Fruit fly (Drosophila melanogaster) Kc167 (cell line): ENCODE data around the gene Skel.

ENCODE experiments used
- Myc ChIP-seq: fragments of >200 bp; optimal IDR thresholded peaks from 2 replicates; lab custom pipeline; 2017; ENCODE audit warnings: missing external identifiers
- Sin3A ChIP-seq: fragments of >200 bp; optimal IDR thresholded peaks from 2 replicates; lab custom pipeline; 2018; ENCODE audit warnings: missing external identifiers
- psq ChIP-seq: fragments of >200 bp; optimal IDR thresholded peaks from 2 replicates; lab custom pipeline; 2017; ENCODE audit warnings: missing external identifiers

DNA sequence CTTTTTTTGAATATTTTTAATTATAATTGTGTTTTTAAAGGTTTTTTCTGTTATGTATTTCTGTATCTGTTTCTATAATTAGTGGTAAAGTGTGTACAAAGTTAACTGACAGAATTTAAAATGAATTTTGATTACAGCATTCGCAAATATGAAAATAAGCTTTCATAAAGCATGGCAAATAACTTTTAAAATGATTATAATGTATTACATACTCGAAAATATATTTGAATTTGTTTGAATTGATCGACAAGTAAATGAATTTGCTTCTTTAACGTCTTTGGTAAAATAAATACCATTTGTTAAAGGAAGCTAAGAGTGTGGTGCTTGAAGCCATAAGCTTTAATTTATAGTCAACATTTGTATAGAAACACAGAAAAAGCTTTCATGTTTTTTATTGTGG, 24.4 kb downstream of the Skel start, which contains the start of gene CG14689:
- no peak for TF ChIP-seq psq
- TF ChIP-seq Sin3A (lab: Kevin White, UChicago) = no peak
- TF ChIP-seq Myc (lab: Kevin White, UChicago) = no peak
